Fruit fly (Drosophila melanogaster) whole organism, embryonic: ENCODE data around the gene CG12522.
A peak's percentile ranks its signal among the peaks of the same experiment; 100 is the strongest.

ENCODE experiments used
- Asciz ChIP-seq: fragments of 200-800 bp; sonication (Bioruptor generic); optimal IDR thresholded peaks from 2 replicates; lab custom pipeline; 2017; ENCODE audit warnings: missing biosample characterization, mild to moderate bottlenecking, missing genetic modification characterization, missing genetic modification reagents
- CG1024 ChIP-seq: fragments of 200-800 bp; sonication (Bioruptor generic); IDR thresholded peaks from 2 replicates; pipeline ENCODE4 v1.3.6; 2022; ENCODE audit warnings: missing biosample characterization, missing genetic modification characterization
- CG10979 ChIP-seq: fragments of 200-800 bp; sonication (Bioruptor generic); optimal IDR thresholded peaks from 2 replicates; lab custom pipeline; 2018; ENCODE audit warnings: missing biosample characterization, mild to moderate bottlenecking, missing genetic modification characterization, moderate library complexity
- CG11247 ChIP-seq: fragments of 200-800 bp; sonication (Bioruptor generic); IDR thresholded peaks from 2 replicates; pipeline ENCODE4 v1.3.6; 2022; ENCODE audit warnings: missing biosample characterization, missing genetic modification characterization
- CG11695 ChIP-seq: fragments of 200-800 bp; sonication (Bioruptor generic); IDR thresholded peaks from 3 replicates; pipeline ENCODE4 v1.3.6; 2022; ENCODE audit warnings: missing biosample characterization, missing genetic modification characterization
- CG12104 ChIP-seq: fragments of 200-800 bp; sonication (Bioruptor generic); optimal IDR thresholded peaks from 3 replicates; lab custom pipeline; 2016; ENCODE audit warnings: missing biosample characterization, missing genetic modification characterization
- CG12942 ChIP-seq: fragments of 200-800 bp; sonication (Bioruptor generic); optimal IDR thresholded peaks from 3 replicates; lab custom pipeline; 2016; ENCODE audit warnings: missing biosample characterization, missing genetic modification characterization
- CG13296 ChIP-seq: fragments of 200-800 bp; sonication (Bioruptor generic); optimal IDR thresholded peaks from 3 replicates; lab custom pipeline; 2018; ENCODE audit warnings: missing biosample characterization, mild to moderate bottlenecking, missing genetic modification characterization
- CG15011 ChIP-seq: fragments of 200-800 bp; sonication (Bioruptor generic); optimal IDR thresholded peaks from 3 replicates; lab custom pipeline; 2018; ENCODE audit warnings: missing biosample characterization, mild to moderate bottlenecking, missing genetic modification characterization
- CG17359 ChIP-seq: fragments of 200-800 bp; sonication (Bioruptor generic); optimal IDR thresholded peaks from 3 replicates; lab custom pipeline; 2018; ENCODE audit warnings: missing biosample characterization, mild to moderate bottlenecking, missing genetic modification characterization, moderate library complexity
- CG18764 ChIP-seq: fragments of 200-800 bp; sonication (Bioruptor generic); optimal IDR thresholded peaks from 3 replicates; lab custom pipeline; 2016; ENCODE audit warnings: missing biosample characterization, missing genetic modification characterization
- CG2129 ChIP-seq: fragments of 200-800 bp; sonication (Bioruptor generic); IDR thresholded peaks from 2 replicates; pipeline ENCODE4 v1.3.6; 2022; ENCODE audit warnings: missing biosample characterization, missing genetic modification characterization; ENCODE audit not compliant: partially characterized antibody
- CG2889 ChIP-seq: fragments of 200-800 bp; sonication (Bioruptor generic); IDR thresholded peaks from 3 replicates; pipeline ENCODE4 v1.3.6; 2022; ENCODE audit warnings: missing biosample characterization, missing genetic modification characterization
- CG33557 ChIP-seq: fragments of 200-800 bp; sonication (Bioruptor generic); optimal IDR thresholded peaks from 2 replicates; lab custom pipeline; 2019; ENCODE audit warnings: missing biosample characterization, mild to moderate bottlenecking, missing genetic modification characterization, moderate library complexity
- CG6254 ChIP-seq: fragments of 200-800 bp; sonication (Bioruptor generic); optimal IDR thresholded peaks from 3 replicates; lab custom pipeline; 2017; ENCODE audit warnings: mild to moderate bottlenecking, missing biosample characterization, missing genetic modification reagents, missing genetic modification characterization
- CG7745 ChIP-seq: fragments of 200-800 bp; sonication (Bioruptor generic); optimal IDR thresholded peaks from 2 replicates; lab custom pipeline; 2018; ENCODE audit warnings: missing biosample characterization, mild to moderate bottlenecking, missing genetic modification characterization, moderate library complexity
- CHES-1-like ChIP-seq: fragments of 200-800 bp; sonication (Bioruptor generic); optimal IDR thresholded peaks from 2 replicates; lab custom pipeline; 2016; ENCODE audit warnings: missing biosample characterization, missing genetic modification characterization
- Chrac-16 ChIP-seq: fragments of 200-800 bp; sonication (Bioruptor generic); optimal IDR thresholded peaks from 3 replicates; lab custom pipeline; 2016; ENCODE audit warnings: missing biosample characterization, missing genetic modification characterization
- D19B ChIP-seq: fragments of 200-800 bp; sonication (Bioruptor generic); optimal IDR thresholded peaks from 2 replicates; lab custom pipeline; 2017; ENCODE audit warnings: missing biosample characterization, mild to moderate bottlenecking, missing genetic modification characterization
- Dek ChIP-seq: fragments of 200-800 bp; sonication (Bioruptor generic); optimal IDR thresholded peaks from 3 replicates; lab custom pipeline; 2019; ENCODE audit warnings: missing biosample characterization, mild to moderate bottlenecking, missing genetic modification characterization, moderate library complexity
- Dip2 ChIP-seq: fragments of 200-800 bp; sonication (Bioruptor generic); IDR thresholded peaks from 2 replicates; pipeline ENCODE4 v1.3.6; 2022; ENCODE audit warnings: missing biosample characterization, missing genetic modification characterization
- Dip3 ChIP-seq: fragments of 200-800 bp; sonication (Bioruptor generic); optimal IDR thresholded peaks from 3 replicates; lab custom pipeline; 2016; ENCODE audit warnings: missing biosample characterization, missing genetic modification characterization
- GATAe ChIP-seq: fragments of 200-800 bp; sonication (Bioruptor generic); conservative IDR thresholded peaks from 2 replicates; pipeline ENCODE4 v1.3.6; 2022; ENCODE audit warnings: missing biosample characterization, missing genetic modification characterization
- HHEX ChIP-seq: fragments of 200-800 bp; sonication (Bioruptor generic); optimal IDR thresholded peaks from 3 replicates; lab custom pipeline; 2017; ENCODE audit warnings: missing biosample characterization, mild to moderate bottlenecking, missing genetic modification characterization, missing genetic modification reagents
- HLHmδ ChIP-seq: fragments of 200-800 bp; sonication (Bioruptor generic); optimal IDR thresholded peaks from 2 replicates; lab custom pipeline; 2018; ENCODE audit warnings: missing biosample characterization, mild to moderate bottlenecking, missing genetic modification characterization, moderate library complexity
- Med ChIP-seq: fragments of 200-800 bp; sonication (Bioruptor generic); peaks from one replicate; lab custom pipeline; 2016; ENCODE audit warnings: missing biosample characterization, missing genetic modification characterization, mild to moderate bottlenecking, inconsistent platforms, moderate library complexity
- Opbp ChIP-seq: fragments of 200-800 bp; sonication (Bioruptor generic); IDR thresholded peaks from 3 replicates; pipeline ENCODE4 v1.3.6; 2022; ENCODE audit warnings: missing biosample characterization, missing genetic modification characterization; ENCODE audit not compliant: partially characterized antibody
- Optix ChIP-seq: fragments of 200-800 bp; sonication (Bioruptor generic); IDR thresholded peaks from 3 replicates; pipeline ENCODE4 v1.3.6; 2022; ENCODE audit warnings: missing biosample characterization, missing genetic modification characterization
- Pdp1 ChIP-seq, 2 experiments: fragments of 200-800 bp; sonication (Bioruptor generic); optimal IDR thresholded peaks; 3 replicates each; lab custom pipeline; 2016; ENCODE audit warnings: missing biosample characterization in 2 of 2, missing genetic modification characterization in 2 of 2, mild to moderate bottlenecking in 1 of 2, moderate library complexity in 1 of 2
- Ravus ChIP-seq: fragments of 200-800 bp; sonication (Bioruptor generic); IDR thresholded peaks from 2 replicates; pipeline ENCODE4 v1.3.6; 2022; ENCODE audit warnings: missing biosample characterization, missing genetic modification characterization
- bab2 ChIP-seq: fragments of 200-800 bp; sonication (Bioruptor generic); optimal IDR thresholded peaks from 2 replicates; lab custom pipeline; 2016; ENCODE audit warnings: missing biosample characterization, missing genetic modification characterization
- btn ChIP-seq: fragments of 200-800 bp; sonication (Bioruptor generic); optimal IDR thresholded peaks from 2 replicates; lab custom pipeline; 2016; ENCODE audit warnings: missing biosample characterization, missing genetic modification characterization
- chm ChIP-seq: fragments of 200-800 bp; sonication (Bioruptor generic); IDR thresholded peaks from 2 replicates; pipeline ENCODE4 v1.3.6; 2022; ENCODE audit warnings: missing biosample characterization, missing genetic modification characterization
- crc ChIP-seq: fragments of 200-800 bp; sonication (Bioruptor generic); optimal IDR thresholded peaks from 2 replicates; lab custom pipeline; 2016; ENCODE audit warnings: missing biosample characterization, missing genetic modification characterization
- esg ChIP-seq: fragments of 200-800 bp; sonication (Bioruptor generic); conservative IDR thresholded peaks from 2 replicates; pipeline ENCODE4 v1.3.6; 2022; ENCODE audit warnings: missing biosample characterization, missing genetic modification characterization
- fd3F ChIP-seq: fragments of 200-800 bp; sonication (Bioruptor generic); optimal IDR thresholded peaks from 2 replicates; lab custom pipeline; 2018; ENCODE audit warnings: missing biosample characterization, mild to moderate bottlenecking, missing genetic modification characterization, moderate library complexity
- gfzf ChIP-seq: fragments of 200-800 bp; sonication (Bioruptor generic); optimal IDR thresholded peaks from 2 replicates; lab custom pipeline; 2016; ENCODE audit warnings: missing biosample characterization, mild to moderate bottlenecking, missing genetic modification characterization, moderate library complexity
- gt ChIP-seq: fragments of 200-800 bp; sonication (Bioruptor generic); IDR thresholded peaks from 2 replicates; pipeline ENCODE4 v1.3.6; 2022; ENCODE audit warnings: missing biosample characterization, missing genetic modification characterization
- hb ChIP-seq: fragments of 200-800 bp; sonication (Bioruptor generic); IDR thresholded peaks from 3 replicates; pipeline ENCODE4 v1.3.6; 2022; ENCODE audit warnings: missing biosample characterization, missing genetic modification characterization; ENCODE audit not compliant: partially characterized antibody
- hbn ChIP-seq: fragments of 200-800 bp; sonication (Bioruptor generic); IDR thresholded peaks from 2 replicates; pipeline ENCODE4 v1.3.6; 2022; ENCODE audit warnings: missing biosample characterization, missing genetic modification characterization; ENCODE audit not compliant: partially characterized antibody
- lmd ChIP-seq: fragments of 200-800 bp; sonication (Bioruptor generic); IDR thresholded peaks from 2 replicates; pipeline ENCODE4 v1.3.6; 2022; ENCODE audit warnings: missing biosample characterization, missing genetic modification characterization
- luna ChIP-seq: fragments of 200-800 bp; sonication (Bioruptor generic); optimal IDR thresholded peaks from 2 replicates; lab custom pipeline; 2016; ENCODE audit warnings: missing biosample characterization, missing genetic modification characterization
- org-1 ChIP-seq: fragments of 200-800 bp; sonication (Bioruptor generic); optimal IDR thresholded peaks from 2 replicates; lab custom pipeline; 2017; ENCODE audit warnings: missing biosample characterization, missing genetic modification characterization
- schlank ChIP-seq: fragments of 200-800 bp; sonication (Bioruptor generic); optimal IDR thresholded peaks from 2 replicates; lab custom pipeline; 2018; ENCODE audit warnings: missing biosample characterization, mild to moderate bottlenecking, missing genetic modification characterization
- sima ChIP-seq: fragments of 200-800 bp; sonication (Bioruptor generic); optimal IDR thresholded peaks from 2 replicates; lab custom pipeline; 2016; ENCODE audit warnings: missing biosample characterization, missing genetic modification characterization
- sug ChIP-seq: fragments of 200-800 bp; optimal IDR thresholded peaks from 2 replicates; lab custom pipeline; 2019; ENCODE audit warnings: missing biosample characterization, mild to moderate bottlenecking, missing genetic modification characterization, moderate library complexity
- tio ChIP-seq: fragments of 200-800 bp; sonication (Bioruptor generic); optimal IDR thresholded peaks from 2 replicates; lab custom pipeline; 2017; ENCODE audit warnings: missing biosample characterization, missing genetic modification characterization, inconsistent platforms
- wdn ChIP-seq: fragments of 200-800 bp; sonication (Bioruptor generic); IDR thresholded peaks from 2 replicates; pipeline ENCODE4 v1.3.6; 2022; ENCODE audit warnings: missing biosample characterization, missing genetic modification characterization
- zen ChIP-seq: fragments of 200-800 bp; sonication (Bioruptor generic); optimal IDR thresholded peaks from 3 replicates; lab custom pipeline; 2018; ENCODE audit warnings: missing biosample characterization, mild to moderate bottlenecking, missing genetic modification characterization, moderate library complexity

CG12522 gene

DNA sequence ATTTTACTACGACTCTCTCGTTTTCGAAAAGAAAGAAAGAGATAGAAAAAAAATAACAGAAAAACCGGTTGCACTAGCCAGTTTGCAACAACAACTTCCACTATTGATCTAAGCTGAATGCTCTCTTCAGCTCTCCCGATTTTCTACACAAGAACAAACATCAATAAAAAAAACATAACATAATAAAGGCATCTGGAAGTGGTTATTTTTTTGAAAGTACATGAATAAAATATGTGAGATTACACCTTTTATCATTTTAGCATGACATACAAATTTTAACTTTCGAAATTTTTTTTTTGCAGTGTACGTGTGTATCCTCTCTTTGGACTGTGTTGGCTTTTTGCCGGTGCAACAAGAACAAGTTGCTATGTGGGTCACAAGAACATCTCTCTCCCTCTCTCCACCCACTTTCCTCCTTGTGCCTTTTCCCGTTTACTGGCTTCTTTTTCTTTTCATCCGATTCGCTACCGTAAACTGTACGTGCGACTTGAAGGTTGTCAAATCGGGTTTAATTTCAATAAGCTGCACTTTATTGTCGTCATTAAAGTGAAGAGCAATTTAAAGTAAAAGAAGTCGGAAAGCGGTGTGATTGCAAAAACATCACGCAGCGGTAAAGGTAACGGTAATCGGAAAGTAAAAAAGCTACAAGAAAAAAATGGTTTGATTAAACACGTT is 23.3 kb upstream of the CG12522 start (continued):
- peak; percentile 94 for TF ChIP-seq HHEX (GFP tag; lab: Kevin White, UChicago)
- TF ChIP-seq Dek (tag; lab: Kevin White, UChicago): peak; percentile 90
- peak; percentile 95 for TF ChIP-seq lmd (GFP tag; lab: Robert Waterston, UW)
- peak; percentile 97 for TF ChIP-seq CG17359 (tag; lab: Kevin White, UChicago)
- TF ChIP-seq CG2889 (GFP tag; lab: Robert Waterston, UW): peak; percentile 88
- TF ChIP-seq Opbp: no peak
- TF ChIP-seq esg (GFP tag; lab: Robert Waterston, UW): peak; percentile 93
- TF ChIP-seq Asciz: peak; percentile 98
- TF ChIP-seq CG11247 (GFP tag; lab: Robert Waterston, UW): peak; percentile 89
- no peak for TF ChIP-seq hbn (GFP tag; lab: Robert Waterston, UW)
- peak; percentile 89 for TF ChIP-seq fd3F (GFP tag; lab: Kevin White, UChicago)
- no peak for TF ChIP-seq HLHmδ
- peak; percentile 94 for TF ChIP-seq CG13296 (GFP tag; lab: Kevin White, UChicago)
- TF ChIP-seq Optix (GFP tag; lab: Robert Waterston, UW): peak; percentile 86; the same call in 2 of the 3 replicates
- TF ChIP-seq CG18764: peak; percentile 96
- TF ChIP-seq luna (GFP tag; lab: Kevin White, UChicago): peak; percentile 37
- peak; percentile 94 for TF ChIP-seq zen (tag; lab: Kevin White, UChicago)
- TF ChIP-seq btn (GFP tag; lab: Kevin White, UChicago): peak; percentile 96
- peak; percentile 83 for TF ChIP-seq gt (GFP tag; lab: Robert Waterston, UW)
- no peak for TF ChIP-seq CG2129 (GFP tag; lab: Robert Waterston, UW)
- TF ChIP-seq CG12104 (GFP tag; lab: Kevin White, UChicago): peak; percentile 96
- TF ChIP-seq CG1024: peak; percentile 94
- TF ChIP-seq crc: peak; percentile 95
- peak; percentile 84 for TF ChIP-seq wdn (GFP tag; lab: Robert Waterston, UW)
- TF ChIP-seq Pdp1 (GFP tag; optimal IDR thresholded peaks at IDR 0.05; lab: Kevin White, UChicago): peak; percentile 95 to 97
- peak; percentile 95 for TF ChIP-seq tio (GFP tag; lab: Kevin White, UChicago)
- peak; percentile 96 for TF ChIP-seq CG6254 (GFP tag; lab: Kevin White, UChicago)
- no peak for TF ChIP-seq hb (GFP tag; lab: Robert Waterston, UW)
- peak; percentile 99 for TF ChIP-seq CG10979
- peak; percentile 62 for TF ChIP-seq GATAe (GFP tag; lab: Robert Waterston, UW)
- TF ChIP-seq D19B: peak; percentile 66
- peak; percentile 80 for TF ChIP-seq Ravus (GFP tag; lab: Robert Waterston, UW)
- TF ChIP-seq Chrac-16 (GFP tag; lab: Kevin White, UChicago): peak; percentile 95
- peak; percentile 97 for TF ChIP-seq CG33557
- TF ChIP-seq Med (GFP tag; lab: Kevin White, UChicago): peak; percentile 99
- TF ChIP-seq CG12942 (GFP tag; lab: Kevin White, UChicago): peak; percentile 96
- peak; percentile 91 for TF ChIP-seq CG7745 (tag; lab: Kevin White, UChicago)
- TF ChIP-seq Dip3 (GFP tag; lab: Kevin White, UChicago): peak; percentile 89
- peak; percentile 97 for TF ChIP-seq CHES-1-like (GFP tag; lab: Kevin White, UChicago)
- TF ChIP-seq sug (tag; lab: Kevin White, UChicago): peak; percentile 75
- peak; percentile 36; the same call in 1 of the 2 replicates for TF ChIP-seq Dip2
- TF ChIP-seq bab2: peak; percentile 96
- TF ChIP-seq chm (GFP tag; lab: Robert Waterston, UW): peak; percentile 99
- peak; percentile 19 for TF ChIP-seq gfzf (GFP tag; lab: Kevin White, UChicago)
- TF ChIP-seq org-1 (GFP tag; lab: Kevin White, UChicago): peak; percentile 93
- TF ChIP-seq schlank (tag; lab: Kevin White, UChicago): peak; percentile 70
- TF ChIP-seq sima (GFP tag; lab: Kevin White, UChicago): peak; percentile 91
- TF ChIP-seq CG11695 (GFP tag; lab: Robert Waterston, UW): peak; percentile 94
- peak; percentile 88 for TF ChIP-seq CG15011 (GFP tag; lab: Kevin White, UChicago)
